Worm (Caenorhabditis elegans) whole organism, L2 larva: Measurements from ENCODE around the gene F54F2.14.
A peak's percentile ranks its signal among the peaks of the same experiment; 100 is the strongest.

Experiments
- C34F6.9 ChIP-seq: fragments of 150-350 bp; optimal IDR thresholded peaks from 2 replicates; lab custom pipeline; 2014; ENCODE audit warnings: missing biosample characterization, missing genetic modification characterization
- F13H6.1 ChIP-seq: sonication (generic microtip); optimal IDR thresholded peaks from 2 replicates; lab custom pipeline; 2016; ENCODE audit warnings: missing genetic modification characterization, missing compliant biosample characterization
- R02D3.7 ChIP-seq: fragments of 150-350 bp; optimal IDR thresholded peaks from 2 replicates; lab custom pipeline; 2014; ENCODE audit warnings: missing biosample characterization, missing genetic modification characterization
- Y55F3AM.14 ChIP-seq: fragments of 200-800 bp; sonication (Bioruptor generic); optimal IDR thresholded peaks from 2 replicates; lab custom pipeline; 2018; ENCODE audit warnings: mild to moderate bottlenecking, missing genetic modification characterization, missing compliant biosample characterization
- ZK546.5 ChIP-seq: sonication (generic microtip); optimal IDR thresholded peaks from 2 replicates; lab custom pipeline; 2017; ENCODE audit warnings: missing biosample characterization, missing genetic modification characterization
- alr-1 ChIP-seq: fragments of 150-350 bp; optimal IDR thresholded peaks from 2 replicates; lab custom pipeline; 2014; ENCODE audit warnings: missing biosample characterization, missing genetic modification characterization
- aly-2 ChIP-seq: fragments of 150-350 bp; optimal IDR thresholded peaks from 2 replicates; lab custom pipeline; 2014; ENCODE audit warnings: missing biosample characterization, missing genetic modification characterization
- ama-1 ChIP-seq: fragments of 150-350 bp; optimal IDR thresholded peaks from 2 replicates; lab custom pipeline; 2018; ENCODE audit warnings: inconsistent platforms
- blmp-1 ChIP-seq: sonication (generic microtip); optimal IDR thresholded peaks from 2 replicates; lab custom pipeline; 2017; ENCODE audit warnings: missing genetic modification characterization, mild to moderate bottlenecking, missing compliant biosample characterization, antibody characterized with exemption, moderate library complexity; ENCODE audit not compliant: insufficient read depth
- ceh-16 ChIP-seq: fragments of 150-350 bp; optimal IDR thresholded peaks from 2 replicates; lab custom pipeline; 2014; ENCODE audit warnings: missing biosample characterization, missing genetic modification characterization
- ceh-82 ChIP-seq: fragments of 150-350 bp; optimal IDR thresholded peaks from 2 replicates; lab custom pipeline; 2014; ENCODE audit warnings: missing biosample characterization, missing genetic modification characterization
- crh-2 ChIP-seq: sonication (generic microtip); optimal IDR thresholded peaks from 2 replicates; lab custom pipeline; 2017; ENCODE audit warnings: missing biosample characterization, missing genetic modification characterization
- dmd-4 ChIP-seq: sonication (generic microtip); optimal IDR thresholded peaks from 2 replicates; lab custom pipeline; 2017; ENCODE audit warnings: missing biosample characterization, missing genetic modification characterization
- egl-27 ChIP-seq: sonication (generic microtip); optimal IDR thresholded peaks from 3 replicates; lab custom pipeline; 2017; ENCODE audit warnings: missing biosample characterization, missing genetic modification reagents, missing genetic modification characterization
- elt-1 ChIP-seq: fragments of 150-350 bp; optimal IDR thresholded peaks from 2 replicates; lab custom pipeline; 2014; ENCODE audit warnings: missing biosample characterization, missing genetic modification characterization
- elt-3 ChIP-seq: sonication (generic microtip); optimal IDR thresholded peaks from 2 replicates; lab custom pipeline; 2017; ENCODE audit warnings: missing biosample characterization, missing genetic modification characterization
- fos-1 ChIP-seq: fragments of 150-350 bp; optimal IDR thresholded peaks from 2 replicates; lab custom pipeline; 2014; ENCODE audit warnings: missing biosample characterization, missing genetic modification characterization
- gmeb-1 ChIP-seq: fragments of 150-350 bp; optimal IDR thresholded peaks from 2 replicates; lab custom pipeline; 2014; ENCODE audit warnings: missing biosample characterization, missing genetic modification characterization
- lin-11 ChIP-seq: fragments of 150-350 bp; sonication (generic microtip); optimal IDR thresholded peaks from 2 replicates; lab custom pipeline; 2014; ENCODE audit warnings: missing biosample characterization, missing genetic modification characterization, inconsistent platforms, mixed read lengths
- lin-13 ChIP-seq: fragments of 150-350 bp; optimal IDR thresholded peaks from 2 replicates; lab custom pipeline; 2014; ENCODE audit warnings: missing biosample characterization, missing genetic modification reagents, missing genetic modification characterization
- lin-39 ChIP-seq: fragments of 150-350 bp; optimal IDR thresholded peaks from 2 replicates; lab custom pipeline; 2014; ENCODE audit warnings: missing biosample characterization, missing genetic modification reagents, missing genetic modification characterization
- lsy-2 ChIP-seq, 2 experiments: fragments of 150-350 bp in 1 of 2; sonication (generic microtip) in 1 of 2; optimal IDR thresholded peaks; 2 replicates each; lab custom pipeline; 2014 to 2017; ENCODE audit warnings: missing biosample characterization in 2 of 2, missing genetic modification characterization in 2 of 2
- mab-5 ChIP-seq: fragments of 150-350 bp; optimal IDR thresholded peaks from 2 replicates; lab custom pipeline; 2014; ENCODE audit warnings: missing biosample characterization, missing genetic modification characterization
- mbf-1 ChIP-seq: sonication (generic microtip); optimal IDR thresholded peaks from 2 replicates; lab custom pipeline; 2017; ENCODE audit warnings: missing biosample characterization, missing genetic modification characterization
- mdl-1 ChIP-seq, 2 experiments: fragments of 150-350 bp in 1 of 2; sonication (generic microtip) in 1 of 2; optimal IDR thresholded peaks; 2 replicates each; lab custom pipeline; 2017; ENCODE audit warnings: missing biosample characterization in 2 of 2, missing genetic modification characterization in 2 of 2
- nhr-10 ChIP-seq: sonication (generic microtip); optimal IDR thresholded peaks from 2 replicates; lab custom pipeline; 2017; ENCODE audit warnings: missing biosample characterization, missing genetic modification characterization
- nhr-11 ChIP-seq: fragments of 150-350 bp; optimal IDR thresholded peaks from 2 replicates; lab custom pipeline; 2014; ENCODE audit warnings: missing biosample characterization, missing genetic modification characterization
- nhr-12 ChIP-seq: fragments of 150-350 bp; optimal IDR thresholded peaks from 2 replicates; lab custom pipeline; 2014; ENCODE audit warnings: missing biosample characterization, missing genetic modification characterization
- nhr-129 ChIP-seq: fragments of 150-350 bp; optimal IDR thresholded peaks from 2 replicates; lab custom pipeline; 2014; ENCODE audit warnings: missing biosample characterization, missing genetic modification characterization
- nhr-21 ChIP-seq: fragments of 150-350 bp; optimal IDR thresholded peaks from 2 replicates; lab custom pipeline; 2014; ENCODE audit warnings: missing biosample characterization, missing genetic modification characterization
- nhr-23 ChIP-seq: fragments of 150-350 bp; optimal IDR thresholded peaks from 2 replicates; lab custom pipeline; 2014; ENCODE audit warnings: missing biosample characterization, missing genetic modification reagents, missing genetic modification characterization
- nhr-237 ChIP-seq: fragments of 150-350 bp; optimal IDR thresholded peaks from 2 replicates; lab custom pipeline; 2014; ENCODE audit warnings: missing biosample characterization, missing genetic modification characterization
- nhr-25 ChIP-seq: fragments of 150-350 bp; sonication (generic microtip); optimal IDR thresholded peaks from 3 replicates; lab custom pipeline; 2014; ENCODE audit warnings: missing biosample characterization, missing genetic modification characterization
- nhr-6 ChIP-seq: fragments of 150-350 bp; optimal IDR thresholded peaks from 2 replicates; lab custom pipeline; 2014; ENCODE audit warnings: missing biosample characterization, missing genetic modification characterization
- nhr-77 ChIP-seq: fragments of 150-350 bp; optimal IDR thresholded peaks from 2 replicates; lab custom pipeline; 2014; ENCODE audit warnings: missing biosample characterization, missing genetic modification characterization
- peb-1 ChIP-seq: fragments of 150-350 bp; optimal IDR thresholded peaks from 2 replicates; lab custom pipeline; 2014; ENCODE audit warnings: missing biosample characterization, missing genetic modification characterization
- sem-4 ChIP-seq: fragments of 150-350 bp; optimal IDR thresholded peaks from 2 replicates; lab custom pipeline; 2014; ENCODE audit warnings: missing biosample characterization, missing genetic modification reagents, missing genetic modification characterization
- skn-1 ChIP-seq: sonication (generic microtip); optimal IDR thresholded peaks from 2 replicates; lab custom pipeline; 2017; ENCODE audit warnings: missing biosample characterization, missing genetic modification characterization
- sma-3 ChIP-seq: sonication (generic microtip); optimal IDR thresholded peaks from 2 replicates; lab custom pipeline; 2016; ENCODE audit warnings: missing genetic modification reagents, missing genetic modification characterization, missing compliant biosample characterization
- sma-9 ChIP-seq, 2 experiments: fragments of 150-350 bp in 1 of 2; sonication (generic microtip) in 1 of 2; optimal IDR thresholded peaks; 2 replicates each; lab custom pipeline; 2014 to 2016; ENCODE audit warnings: missing genetic modification characterization in 2 of 2, mild to moderate bottlenecking in 1 of 2, missing biosample characterization in 1 of 2, missing compliant biosample characterization in 1 of 2, missing genetic modification reagents in 1 of 2, moderate library complexity in 1 of 2
- snpc-4 ChIP-seq: fragments of 150-350 bp; optimal IDR thresholded peaks from 2 replicates; lab custom pipeline; 2014; ENCODE audit warnings: missing biosample characterization, missing genetic modification characterization
- unc-39 ChIP-seq: fragments of 150-350 bp; optimal IDR thresholded peaks from 2 replicates; lab custom pipeline; 2014; ENCODE audit warnings: missing biosample characterization, missing genetic modification characterization
- unc-55 ChIP-seq: fragments of 150-350 bp; sonication (generic microtip); optimal IDR thresholded peaks from 3 replicates; lab custom pipeline; 2014; ENCODE audit warnings: missing biosample characterization, missing genetic modification reagents, missing genetic modification characterization
- unc-62 ChIP-seq: fragments of 150-350 bp; optimal IDR thresholded peaks from 2 replicates; lab custom pipeline; 2014; ENCODE audit warnings: missing biosample characterization, missing genetic modification reagents, missing genetic modification characterization
- zag-1 ChIP-seq: fragments of 150-350 bp; optimal IDR thresholded peaks from 2 replicates; lab custom pipeline; 2014; ENCODE audit warnings: missing biosample characterization, missing genetic modification characterization
- ztf-1 ChIP-seq: fragments of 200-800 bp; sonication (Bioruptor generic); conservative IDR thresholded peaks from 2 replicates; pipeline ENCODE4 v1.3.6; 2022; ENCODE audit warnings: missing genetic modification characterization, missing compliant biosample characterization
- ztf-11 ChIP-seq: sonication (generic microtip); optimal IDR thresholded peaks from 2 replicates; lab custom pipeline; 2017; ENCODE audit warnings: missing biosample characterization, missing genetic modification characterization
- ztf-4 ChIP-seq: fragments of 150-350 bp; optimal IDR thresholded peaks from 2 replicates; lab custom pipeline; 2014; ENCODE audit warnings: missing biosample characterization, missing genetic modification characterization

The F54F2.14 gene

DNA sequence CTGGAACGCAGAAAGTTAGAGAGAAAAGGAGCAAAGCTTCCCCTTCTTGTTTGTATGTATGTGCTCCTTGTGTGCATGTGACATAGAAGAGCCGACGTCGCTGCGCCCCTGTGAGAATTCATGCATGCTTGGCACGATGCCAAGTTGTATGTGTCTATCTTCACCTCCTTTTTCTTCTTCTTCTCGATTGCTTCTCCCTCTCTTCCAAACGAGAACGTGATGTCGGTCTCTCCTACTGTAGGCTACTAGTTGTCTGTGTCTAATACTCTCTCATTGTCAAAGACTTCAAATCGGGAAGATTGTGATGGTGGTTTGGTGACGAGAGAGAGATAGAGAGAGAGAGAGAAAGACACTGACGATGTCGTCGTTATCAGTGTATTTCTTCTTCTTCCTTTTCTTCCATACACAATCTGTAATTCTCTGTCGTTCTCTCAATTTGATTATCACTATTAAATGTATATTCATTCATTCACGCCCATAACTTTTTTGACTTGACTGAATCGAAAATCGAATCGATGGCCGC is 5.9 kb downstream of the F54F2.14 start:
- TF ChIP-seq aly-2 (tag; lab: Kevin White, UChicago) (no peak), nhr-25 (tag; lab: Kevin White, UChicago) (peak; percentile 90), lin-13 (peak; percentile 78), skn-1 (peak; percentile 49), dmd-4 (no peak), mab-5 (tag; lab: Kevin White, UChicago) (peak; percentile 81), Y55F3AM.14 (peak; percentile 90), F13H6.1 (tag; lab: Kevin White, UChicago) (peak; percentile 91), zag-1 (tag; lab: Kevin White, UChicago) (peak; percentile 80), egl-27 (peak; percentile 95), gmeb-1 (peak; percentile 69), ztf-1 (no peak), crh-2 (tag; lab: Kevin White, UChicago) (peak; percentile 97), snpc-4 (tag; lab: Kevin White, UChicago) (peak; percentile 13), nhr-21 (tag; lab: Kevin White, UChicago) (peak; percentile 93), ceh-16 (tag; lab: Kevin White, UChicago) (peak; percentile 6), lin-11 (peak; percentile 79), unc-39 (tag; lab: Kevin White, UChicago) (no peak), blmp-1 (peak; percentile 83), sem-4 (tag; lab: Kevin White, UChicago) (peak; percentile 84), R02D3.7 (tag; lab: Kevin White, UChicago) (no peak), lin-39 (tag; lab: Kevin White, UChicago) (no peak), ZK546.5 (tag; lab: Kevin White, UChicago) (peak; percentile 1), ztf-4 (tag; lab: Kevin White, UChicago) (peak; percentile 83), unc-55 (GFP tag; lab: Kevin White, UChicago) (peak; percentile 81), elt-1 (tag; lab: Kevin White, UChicago) (no peak), nhr-23 (tag; lab: Kevin White, UChicago) (no peak), mbf-1 (no peak), peb-1 (tag; lab: Kevin White, UChicago) (no peak), nhr-129 (tag; lab: Kevin White, UChicago) (peak; percentile 97), mdl-1 (tag; optimal IDR thresholded peaks at IDR 0.05; lab: Kevin White, UChicago) (peak; percentile 81 to 93), nhr-77 (tag; lab: Kevin White, UChicago) (no peak), fos-1 (tag; lab: Kevin White, UChicago) (peak; percentile 98), nhr-12 (tag; lab: Kevin White, UChicago) (no peak), nhr-11 (tag; lab: Kevin White, UChicago) (no peak), ceh-82 (peak; percentile 42), elt-3 (no peak), sma-3 (peak; percentile 91), lsy-2 (tag; optimal IDR thresholded peaks at IDR 0.05; lab: Kevin White, UChicago) (peak; percentile 69 to 95), unc-62 (GFP tag; lab: Kevin White, UChicago) (peak; percentile 59), alr-1 (tag; lab: Kevin White, UChicago) (peak; percentile 60), ama-1 (lab: Kevin White, UChicago) (no peak), nhr-237 (tag; lab: Kevin White, UChicago) (no peak), nhr-6 (peak; percentile 92), sma-9 (GFP tag; optimal IDR thresholded peaks at IDR 0.05; lab: Kevin White, UChicago) (peak; percentile 96), sma-9 (tag; optimal IDR thresholded peaks at IDR 0.05; lab: Kevin White, UChicago) (no peak), C34F6.9 (tag; lab: Kevin White, UChicago) (peak; percentile 95), nhr-10 (tag; lab: Kevin White, UChicago) (no peak), ztf-11 (tag; lab: Kevin White, UChicago) (no peak)
